Worm (Caenorhabditis elegans) whole organism, L4 larva: Measurements from ENCODE around the gene F52G3.7.
A peak's percentile ranks its signal among the peaks of the same experiment; 100 is the strongest.

Experiments
- F37D6.2 ChIP-seq: sonication (generic microtip); optimal IDR thresholded peaks from 2 replicates; lab custom pipeline; 2016; ENCODE audit warnings: mild to moderate bottlenecking, missing genetic modification characterization, missing compliant biosample characterization
- F44E2.7 ChIP-seq: fragments of 200-800 bp; sonication (Bioruptor generic); IDR thresholded peaks from 2 replicates; pipeline ENCODE4 v2.1.2; 2022; ENCODE audit warnings: missing genetic modification characterization, missing compliant biosample characterization
- T26A8.4 ChIP-seq: fragments of 200-800 bp; sonication (Bioruptor generic); IDR thresholded peaks from 2 replicates; pipeline ENCODE4 v1.3.6; 2022; ENCODE audit warnings: missing genetic modification characterization, missing compliant biosample characterization
- Y48G9A.11 ChIP-seq: fragments of 200-800 bp; sonication (Bioruptor generic); IDR thresholded peaks from 2 replicates; pipeline ENCODE4 v1.3.6; 2022; ENCODE audit warnings: missing genetic modification reagents, missing genetic modification characterization, missing compliant biosample characterization
- ZK546.5 ChIP-seq, 2 experiments: sonication (generic microtip); optimal IDR thresholded peaks; 2 replicates each; lab custom pipeline; 2017; ENCODE audit warnings: missing biosample characterization in 2 of 2, missing genetic modification characterization in 2 of 2
- ceh-32 ChIP-seq: sonication (generic microtip); optimal IDR thresholded peaks from 2 replicates; lab custom pipeline; 2016; ENCODE audit warnings: mild to moderate bottlenecking, missing genetic modification characterization, missing compliant biosample characterization; ENCODE audit not compliant: poor library complexity
- cey-2 ChIP-seq: sonication (generic microtip); optimal IDR thresholded peaks from 3 replicates; lab custom pipeline; 2017; ENCODE audit warnings: missing genetic modification characterization, mild to moderate bottlenecking, missing compliant biosample characterization, antibody characterized with exemption, borderline replicate concordance; ENCODE audit not compliant: insufficient read depth
- ctbp-1 ChIP-seq: fragments of 200-800 bp; sonication (Bioruptor generic); IDR thresholded peaks from 2 replicates; pipeline ENCODE4 v1.3.6; 2022; ENCODE audit warnings: missing genetic modification reagents, missing genetic modification characterization, missing compliant biosample characterization
- daf-16 ChIP-seq, 3 experiments: sonication (generic microtip); optimal IDR thresholded peaks; 2 replicates each; lab custom pipeline; 2016 to 2017; ENCODE audit warnings: missing genetic modification characterization in 3 of 3, missing genetic modification reagents in 3 of 3, mild to moderate bottlenecking in 2 of 3, missing compliant biosample characterization in 2 of 3, missing biosample characterization in 1 of 3, moderate library complexity in 1 of 3
- dmd-8 ChIP-seq: fragments of 200-800 bp; sonication (Bioruptor generic); IDR thresholded peaks from 2 replicates; pipeline ENCODE4 v1.3.6; 2022; ENCODE audit warnings: missing genetic modification characterization, missing compliant biosample characterization
- dmd-9 ChIP-seq: fragments of 200-800 bp; sonication (Bioruptor generic); IDR thresholded peaks from 2 replicates; pipeline ENCODE4 v1.3.6; 2022; ENCODE audit warnings: missing genetic modification reagents, missing genetic modification characterization, missing compliant biosample characterization
- dpl-1 ChIP-seq: fragments of 150-350 bp; optimal IDR thresholded peaks from 2 replicates; lab custom pipeline; 2014; ENCODE audit warnings: missing biosample characterization, missing genetic modification reagents, missing genetic modification characterization
- dve-1 ChIP-seq: sonication (generic microtip); optimal IDR thresholded peaks from 2 replicates; lab custom pipeline; 2017; ENCODE audit warnings: antibody characterized with exemption, mild to moderate bottlenecking, missing genetic modification characterization, missing compliant biosample characterization; ENCODE audit not compliant: insufficient read depth
- fkh-10 ChIP-seq: fragments of 150-350 bp; optimal IDR thresholded peaks from 2 replicates; lab custom pipeline; 2014; ENCODE audit warnings: missing biosample characterization, missing genetic modification reagents, missing genetic modification characterization
- fos-1 ChIP-seq: fragments of 150-350 bp; optimal IDR thresholded peaks from 2 replicates; lab custom pipeline; 2014; ENCODE audit warnings: missing biosample characterization, missing genetic modification characterization
- hif-1 ChIP-seq, 2 experiments: sonication (generic microtip); optimal IDR thresholded peaks; 2 replicates each; lab custom pipeline; 2016 to 2017; ENCODE audit warnings: missing compliant biosample characterization in 2 of 2, missing genetic modification characterization in 2 of 2, missing genetic modification reagents in 2 of 2, missing genotype in 2 of 2, mild to moderate bottlenecking in 1 of 2
- hlh-11 ChIP-seq: fragments of 200-800 bp; sonication (Bioruptor generic); optimal IDR thresholded peaks from 2 replicates; lab custom pipeline; 2018; ENCODE audit warnings: mild to moderate bottlenecking, missing genetic modification characterization, missing compliant biosample characterization
- hlh-30 ChIP-seq: sonication (generic microtip); optimal IDR thresholded peaks from 2 replicates; lab custom pipeline; 2017; ENCODE audit warnings: antibody characterized with exemption, mild to moderate bottlenecking, missing genetic modification characterization, missing compliant biosample characterization; ENCODE audit not compliant: insufficient read depth
- hmg-1.1 ChIP-seq: fragments of 200-800 bp; sonication (Bioruptor generic); IDR thresholded peaks from 2 replicates; pipeline ENCODE4 v1.3.6; 2022; ENCODE audit warnings: missing genetic modification reagents, missing genetic modification characterization, missing compliant biosample characterization
- jun-1 ChIP-seq: fragments of 150-350 bp; optimal IDR thresholded peaks from 2 replicates; lab custom pipeline; 2014; ENCODE audit warnings: missing biosample characterization, missing genetic modification reagents, missing genetic modification characterization
- lin-1 ChIP-seq: fragments of 200-800 bp; sonication (Bioruptor generic); IDR thresholded peaks from 2 replicates; pipeline ENCODE4 v1.3.6; 2022; ENCODE audit warnings: missing genetic modification reagents, missing genetic modification characterization, missing compliant biosample characterization
- lin-38 ChIP-seq: fragments of 200-800 bp; sonication (Bioruptor generic); IDR thresholded peaks from 2 replicates; pipeline ENCODE4 v1.3.6; 2022; ENCODE audit warnings: missing genetic modification reagents, missing genetic modification characterization, missing compliant biosample characterization
- lir-3 ChIP-seq: sonication (generic microtip); optimal IDR thresholded peaks from 2 replicates; lab custom pipeline; 2016; ENCODE audit warnings: mild to moderate bottlenecking, missing genetic modification characterization, missing compliant biosample characterization
- madf-9 ChIP-seq: fragments of 200-800 bp; sonication (Bioruptor generic); conservative IDR thresholded peaks from 2 replicates; pipeline ENCODE4 v1.3.6; 2022; ENCODE audit warnings: missing genetic modification reagents, missing genetic modification characterization, missing compliant biosample characterization
- mes-2 ChIP-seq: sonication (generic microtip); optimal IDR thresholded peaks from 2 replicates; lab custom pipeline; 2016; ENCODE audit warnings: missing genotype, mild to moderate bottlenecking, missing genetic modification characterization, missing compliant biosample characterization; ENCODE audit not compliant: poor library complexity, severe bottlenecking
- nhr-10 ChIP-seq: fragments of 150-350 bp; optimal IDR thresholded peaks from 2 replicates; lab custom pipeline; 2014; ENCODE audit warnings: missing biosample characterization, missing genetic modification characterization
- nhr-102 ChIP-seq: sonication (generic microtip); optimal IDR thresholded peaks from 2 replicates; lab custom pipeline; 2016; ENCODE audit warnings: mild to moderate bottlenecking, missing genetic modification characterization, moderate library complexity, missing compliant biosample characterization
- pha-4 ChIP-seq, 2 experiments: fragments of 150-350 bp in 1 of 2; fragments of 200-800 bp in 1 of 2; sonication (Bioruptor generic) in 1 of 2; IDR thresholded peaks in 1 of 2; optimal IDR thresholded peaks in 1 of 2; 2 replicates each; pipeline versions ENCODE4 v1.3.6 to Lab custom; 2014 to 2022; ENCODE audit warnings: missing genetic modification characterization in 2 of 2, missing genetic modification reagents in 2 of 2, missing biosample characterization in 1 of 2, missing compliant biosample characterization in 1 of 2
- php-3 ChIP-seq: fragments of 200-800 bp; sonication (Bioruptor generic); IDR thresholded peaks from 2 replicates; pipeline ENCODE4 v1.3.6; 2022; ENCODE audit warnings: missing genetic modification reagents, missing genetic modification characterization, missing compliant biosample characterization
- saeg-2 ChIP-seq: fragments of 200-800 bp; sonication (Bioruptor generic); IDR thresholded peaks from 2 replicates; pipeline ENCODE4 v1.3.6; 2022; ENCODE audit warnings: missing genetic modification reagents, missing genetic modification characterization, missing compliant biosample characterization
- snpc-4 ChIP-seq: fragments of 150-350 bp; optimal IDR thresholded peaks from 2 replicates; lab custom pipeline; 2014; ENCODE audit warnings: missing biosample characterization, missing genetic modification characterization
- spr-1 ChIP-seq: sonication (generic microtip); optimal IDR thresholded peaks from 2 replicates; lab custom pipeline; 2016; ENCODE audit warnings: mild to moderate bottlenecking, missing genetic modification characterization, missing compliant biosample characterization
- unc-130 ChIP-seq: sonication (generic microtip); optimal IDR thresholded peaks from 2 replicates; lab custom pipeline; 2016; ENCODE audit warnings: missing genetic modification reagents, missing genetic modification characterization, missing compliant biosample characterization
- unc-39 ChIP-seq: sonication (generic microtip); optimal IDR thresholded peaks from 2 replicates; lab custom pipeline; 2017; ENCODE audit warnings: missing biosample characterization, missing genetic modification characterization
- zag-1 ChIP-seq: fragments of 150-350 bp; optimal IDR thresholded peaks from 2 replicates; lab custom pipeline; 2014; ENCODE audit warnings: missing biosample characterization, missing genetic modification characterization
- zip-2 ChIP-seq: fragments of 150-350 bp; optimal IDR thresholded peaks from 2 replicates; lab custom pipeline; 2014; ENCODE audit warnings: missing biosample characterization, missing genetic modification characterization
- ztf-7 ChIP-seq: fragments of 150-350 bp; optimal IDR thresholded peaks from 2 replicates; lab custom pipeline; 2014; ENCODE audit warnings: missing biosample characterization, missing genetic modification characterization

Gene F52G3.7

DNA sequence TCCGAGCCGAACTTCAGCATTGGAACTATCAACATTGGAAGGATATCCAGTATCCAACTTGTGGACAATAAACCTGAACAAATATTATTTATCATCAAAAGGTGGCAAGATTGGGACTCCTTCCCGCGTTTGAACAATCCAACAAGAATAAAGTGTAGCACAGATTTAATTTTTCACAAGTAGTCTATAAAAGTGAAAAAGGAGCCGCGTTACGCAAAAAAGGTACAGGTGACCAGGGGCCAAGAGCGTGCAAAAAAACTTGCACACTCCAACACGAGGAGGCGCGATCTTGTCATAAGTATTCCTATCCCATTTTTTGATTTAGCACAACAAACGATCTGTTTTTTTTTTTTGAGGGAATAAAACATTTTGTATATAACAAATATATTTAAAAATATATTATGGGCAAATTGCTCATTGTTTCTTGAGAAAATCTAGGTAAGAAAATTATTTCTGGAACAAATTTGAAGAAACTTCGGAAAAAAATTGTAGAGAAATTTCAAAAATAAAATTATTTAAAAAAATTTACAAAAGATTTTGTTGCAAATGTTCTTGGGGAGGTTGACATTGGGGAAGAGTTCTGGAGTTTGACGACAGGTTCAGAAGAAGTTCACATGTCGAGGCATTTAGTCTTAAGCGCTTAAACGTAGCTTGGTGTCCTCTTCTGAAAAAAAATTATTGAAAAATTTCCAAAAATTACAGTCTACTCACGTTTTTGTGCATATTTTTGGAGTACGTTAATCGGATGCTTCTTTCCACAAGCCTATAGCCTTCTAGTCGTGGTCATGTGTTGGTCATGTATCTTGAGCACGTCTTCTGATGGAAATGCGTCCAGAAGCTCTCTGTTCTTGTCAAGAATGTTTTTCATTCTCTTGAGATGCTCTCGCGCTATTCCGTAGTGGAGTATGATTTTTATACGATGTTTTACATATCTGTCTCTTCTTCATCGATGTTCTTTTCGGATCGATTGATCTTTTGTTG is 19.5 kb upstream of the F52G3.7 start (continued):
- TF ChIP-seq lin-1 (GFP tag; lab: Robert Waterston, UW) = no peak

DNA sequence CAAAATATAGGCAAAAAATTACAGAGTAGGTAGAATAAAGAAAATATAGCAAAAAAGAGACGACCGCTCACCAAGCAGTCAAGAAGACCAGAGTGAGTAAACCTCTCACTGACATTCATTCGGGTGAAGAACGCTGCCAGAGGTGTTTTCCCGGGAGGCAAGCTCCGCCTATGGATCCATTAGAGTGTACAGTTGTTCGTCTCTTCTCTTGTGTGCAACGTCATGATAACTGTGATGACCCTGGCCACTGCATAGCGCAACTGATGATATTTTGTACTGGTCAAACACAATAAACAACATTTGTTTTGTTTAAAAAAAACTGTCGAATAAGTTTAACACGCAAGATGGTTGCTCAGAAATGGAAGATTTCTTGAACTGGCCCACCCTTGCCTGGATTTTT is 10.9 kb upstream of the F52G3.7 start, which contains the start of gene F52G3.8:
Gene F52G3.8, minus strand, starts transcription at position 101 of the 400 bp plus-strand sequence.
- TF ChIP-seq lin-38 (GFP tag; lab: Robert Waterston, UW) (no peak), ctbp-1 (GFP tag; lab: Robert Waterston, UW) (no peak), hlh-30 (tag; lab: Kevin White, UChicago) (no peak), mes-2 (tag; lab: Kevin White, UChicago) (no peak), cey-2 (tag; lab: Kevin White, UChicago) (no peak), Y48G9A.11 (GFP tag; lab: Robert Waterston, UW) (no peak), snpc-4 (tag; lab: Kevin White, UChicago) (no peak), ztf-7 (tag; lab: Kevin White, UChicago) (no peak), dmd-9 (no peak), hmg-1.1 (GFP tag; lab: Robert Waterston, UW) (no peak), hif-1 (tag; optimal IDR thresholded peaks at IDR 0.05; lab: Kevin White, UChicago) (no peak), lir-3 (no peak), pha-4 (GFP tag; IDR thresholded peaks at IDR 0.05; lab: Robert Waterston, UW) (no peak), pha-4 (tag; optimal IDR thresholded peaks at IDR 0.05; lab: Kevin White, UChicago) (no peak), php-3 (no peak), unc-130 (GFP tag; lab: Kevin White, UChicago) (no peak)

DNA sequence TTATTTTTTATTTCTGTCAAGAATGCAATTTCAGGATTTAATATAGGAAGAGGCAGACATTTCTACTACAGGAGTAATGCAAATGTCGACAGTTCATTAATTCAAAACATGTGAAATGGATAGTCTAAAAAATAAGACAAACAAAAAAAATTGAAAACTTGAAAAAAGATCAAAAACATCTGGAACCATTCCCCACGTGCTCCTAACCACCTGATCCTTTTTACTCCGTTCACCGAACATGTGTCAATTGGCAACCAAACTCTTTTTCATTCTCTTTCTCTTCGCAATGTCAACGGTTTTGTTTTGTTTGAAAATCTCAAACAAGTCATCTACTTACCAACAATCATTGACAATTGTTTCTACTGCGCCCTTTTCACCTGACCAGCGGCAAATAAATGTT is 5.7 kb upstream of the F52G3.7 start:
- TF ChIP-seq unc-39 (no peak), daf-16 (GFP tag; optimal IDR thresholded peaks at IDR 0.05; lab: Kevin White, UChicago) (peak in 1 of 2 experiments; percentile 26), daf-16 (tag; optimal IDR thresholded peaks at IDR 0.05; lab: Kevin White, UChicago) (no peak)
- TF ChIP-seq, all 104 proteins: peak for 1

DNA sequence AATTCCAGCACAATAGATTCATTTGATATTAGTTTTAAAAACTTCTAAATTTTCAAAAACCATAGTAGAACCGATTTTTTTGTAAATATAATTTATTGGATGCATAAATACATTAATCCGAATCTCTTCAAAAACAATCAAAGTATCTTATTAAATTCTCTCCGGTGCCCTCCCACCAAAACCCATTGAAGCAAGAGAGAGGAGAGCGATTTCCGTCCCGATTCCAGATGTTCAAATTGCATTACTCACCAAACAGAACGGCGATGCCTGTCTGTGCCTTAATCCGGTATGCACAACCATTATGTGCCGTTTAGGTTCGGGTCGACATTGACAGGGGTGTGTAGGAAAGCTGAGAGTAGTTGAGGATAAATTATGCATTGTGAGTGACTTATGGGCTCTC is 3.4 kb upstream of the F52G3.7 start:
- no peak for TF ChIP-seq ctbp-1 (GFP tag; lab: Robert Waterston, UW)
- TF ChIP-seq dmd-9 = no peak
- TF ChIP-seq nhr-10 (tag; lab: Kevin White, UChicago) = no peak
- TF ChIP-seq, all 104 proteins: peak for 0

DNA sequence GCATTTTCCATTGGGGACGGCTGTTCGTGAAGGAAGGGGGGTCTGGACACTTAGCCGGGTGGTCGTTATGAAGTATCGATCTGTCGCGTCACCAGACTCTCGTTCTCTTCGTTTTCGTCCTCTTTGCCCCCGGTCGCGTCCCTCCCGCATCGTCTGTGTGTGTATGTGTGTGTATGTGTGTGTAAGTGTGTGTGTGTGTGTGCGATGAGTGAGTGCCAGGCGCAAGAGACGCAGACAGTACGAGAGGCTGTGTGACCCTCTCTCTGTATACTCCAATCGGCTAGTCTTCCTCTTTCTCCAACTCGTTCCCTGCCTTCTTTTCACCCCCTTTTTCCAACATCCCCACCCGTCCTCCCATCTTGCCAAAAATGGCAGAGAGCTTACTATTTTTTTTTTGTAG is 2.3 kb upstream of the F52G3.7 start:
- TF ChIP-seq daf-16 (GFP tag; optimal IDR thresholded peaks at IDR 0.05; lab: Kevin White, UChicago) (peak in 1 of 2 experiments; percentile 31), daf-16 (tag; optimal IDR thresholded peaks at IDR 0.05; lab: Kevin White, UChicago) (peak; percentile 80), zip-2 (no peak), dpl-1 (peak; percentile 45), jun-1 (no peak), dve-1 (tag; lab: Kevin White, UChicago) (peak; percentile 84), F37D6.2 (tag; lab: Kevin White, UChicago) (peak; percentile 79), nhr-102 (tag; lab: Kevin White, UChicago) (peak; percentile 59), fkh-10 (peak; percentile 84), fos-1 (tag; lab: Kevin White, UChicago) (no peak), zag-1 (no peak), spr-1 (tag; lab: Kevin White, UChicago) (peak; percentile 50), saeg-2 (GFP tag; lab: Robert Waterston, UW) (0 out of 2 replicates have a peak, but pooled peaks have one; percentile 36), lin-1 (GFP tag; lab: Robert Waterston, UW) (0 out of 2 replicates have a peak, but pooled peaks have one; percentile 55), ceh-32 (tag; lab: Kevin White, UChicago) (peak; percentile 16), dmd-9 (0 out of 2 replicates have a peak, but pooled peaks have one; percentile 51), ZK546.5 (tag; optimal IDR thresholded peaks at IDR 0.05; lab: Kevin White, UChicago) (no peak), T26A8.4 (GFP tag; lab: Robert Waterston, UW) (peak; percentile 86), pha-4 (GFP tag; IDR thresholded peaks at IDR 0.05; lab: Robert Waterston, UW) (peak; percentile 56; the same call in 1 of the 2 replicates), pha-4 (tag; optimal IDR thresholded peaks at IDR 0.05; lab: Kevin White, UChicago) (peak; percentile 4), F44E2.7 (GFP tag; lab: Robert Waterston, UW) (no peak), madf-9 (peak; percentile 63), hlh-11 (tag; lab: Kevin White, UChicago) (peak; percentile 93), Y48G9A.11 (GFP tag; lab: Robert Waterston, UW) (no peak), dmd-8 (GFP tag; lab: Robert Waterston, UW) (0 out of 2 replicates have a peak, but pooled peaks have one; percentile 47)
